Worm (Caenorhabditis elegans) whole organism, L1 larva: ENCODE measurements around the gene ceh-60.

Experiments used
- ama-1 ChIP-seq: fragments of 150-350 bp; optimal IDR thresholded peaks from 2 replicates; lab custom pipeline; 2014
- ceh-63 ChIP-seq: fragments of 200-800 bp; sonication (Bioruptor generic); optimal IDR thresholded peaks from 2 replicates; lab custom pipeline; 2018; ENCODE audit warnings: mild to moderate bottlenecking, missing genetic modification characterization, missing compliant biosample characterization
- ceh-82 ChIP-seq, 3 experiments: fragments of 150-350 bp in 1 of 3; sonication (generic microtip) in 2 of 3; optimal IDR thresholded peaks; 2 replicates each; lab custom pipeline; 2014 to 2017; ENCODE audit warnings: missing biosample characterization in 3 of 3, missing genetic modification characterization in 3 of 3
- dsc-1 ChIP-seq: sonication (generic microtip); optimal IDR thresholded peaks from 2 replicates; lab custom pipeline; 2016; ENCODE audit warnings: mild to moderate bottlenecking, missing genetic modification characterization, missing compliant biosample characterization
- lin-15B ChIP-seq: fragments of 150-350 bp; sonication (generic microtip); optimal IDR thresholded peaks from 3 replicates; lab custom pipeline; 2014; ENCODE audit warnings: missing biosample characterization, missing genetic modification characterization
- nhr-28 ChIP-seq: fragments of 150-350 bp; optimal IDR thresholded peaks from 2 replicates; lab custom pipeline; 2014; ENCODE audit warnings: missing biosample characterization, missing genetic modification characterization
- rnt-1 ChIP-seq: sonication (generic microtip); optimal IDR thresholded peaks from 2 replicates; lab custom pipeline; 2016; ENCODE audit warnings: mild to moderate bottlenecking, missing genetic modification characterization, moderate library complexity, missing compliant biosample characterization
- ztf-11 ChIP-seq, 2 experiments: sonication (generic microtip); optimal IDR thresholded peaks; 2 replicates each; lab custom pipeline; 2016 to 2017; ENCODE audit warnings: missing genetic modification characterization in 2 of 2, missing biosample characterization in 1 of 2, missing compliant biosample characterization in 1 of 2
- ztf-4 ChIP-seq: fragments of 150-350 bp; optimal IDR thresholded peaks from 2 replicates; lab custom pipeline; 2014; ENCODE audit warnings: missing biosample characterization, missing genetic modification characterization

ce11 chrX:6551073-6551652 lies 21.2 kb upstream of the ceh-60 start:
- TF ChIP-seq ama-1 (lab: Kevin White, UChicago) (no peak), ceh-63 (no peak), dsc-1 (tag; lab: Kevin White, UChicago) (no peak), rnt-1 (tag; lab: Kevin White, UChicago) (no peak), ztf-4 (tag; lab: Kevin White, UChicago) (no peak), ztf-11 (tag; optimal IDR thresholded peaks at IDR 0.05; lab: Kevin White, UChicago) (no peak), nhr-28 (tag; lab: Kevin White, UChicago) (no peak), lin-15B (no peak), ceh-82 (tag; optimal IDR thresholded peaks at IDR 0.05; lab: Kevin White, UChicago) (no peak)
